Worm (Caenorhabditis elegans) whole organism, early embryonic: Measurements from ENCODE around the gene clc-1.

ENCODE experiments used
- B0310.2 ChIP-seq: sonication (generic microtip); optimal IDR thresholded peaks from 2 replicates; lab custom pipeline; 2016; ENCODE audit warnings: mild to moderate bottlenecking, missing genetic modification characterization, missing compliant biosample characterization
- F13C5.2 ChIP-seq: sonication (generic microtip); optimal IDR thresholded peaks from 2 replicates; lab custom pipeline; 2017; ENCODE audit warnings: mild to moderate bottlenecking, missing genetic modification characterization, inconsistent platforms, missing compliant biosample characterization
- ama-1 ChIP-seq: fragments of 150-350 bp; optimal IDR thresholded peaks from 2 replicates; lab custom pipeline; 2014
- ets-7 ChIP-seq: sonication (generic microtip); optimal IDR thresholded peaks from 2 replicates; lab custom pipeline; 2016; ENCODE audit warnings: missing genotype, missing genetic modification characterization, missing compliant biosample characterization
- hmg-4 ChIP-seq: fragments of 200-800 bp; sonication (Bioruptor generic); optimal IDR thresholded peaks from 2 replicates; lab custom pipeline; 2018; ENCODE audit warnings: mild to moderate bottlenecking, missing genetic modification characterization, missing compliant biosample characterization
- pes-1 ChIP-seq: fragments of 200-800 bp; sonication (Bioruptor generic); IDR thresholded peaks from 2 replicates; pipeline ENCODE4 v1.3.6; 2022; ENCODE audit warnings: missing genetic modification reagents, missing genetic modification characterization, missing compliant biosample characterization
- scrt-1 ChIP-seq: fragments of 200-800 bp; sonication (Bioruptor generic); IDR thresholded peaks from 2 replicates; pipeline ENCODE4 v1.3.6; 2022; ENCODE audit warnings: missing genetic modification characterization, missing compliant biosample characterization
- sea-1 ChIP-seq: fragments of 200-800 bp; sonication (Bioruptor generic); conservative IDR thresholded peaks from 2 replicates; pipeline ENCODE4 v1.3.6; 2022; ENCODE audit warnings: missing genetic modification characterization, missing compliant biosample characterization

- TF ChIP-seq ama-1 (lab: Kevin White, UChicago) = no peak
- no peak for TF ChIP-seq scrt-1 (GFP tag; lab: Robert Waterston, UW)
- no peak for TF ChIP-seq pes-1 (GFP tag; lab: Robert Waterston, UW)
- no peak for TF ChIP-seq B0310.2 (tag; lab: Kevin White, UChicago)
- TF ChIP-seq F13C5.2 (tag; lab: Kevin White, UChicago) = no peak
- no peak for TF ChIP-seq hmg-4
- TF ChIP-seq ets-7 = no peak
- no peak for TF ChIP-seq sea-1 (GFP tag; lab: Robert Waterston, UW)
These were observed 37.9 kb downstream of the clc-1 start, which contains the start of gene W04G3.7 for ce11 chrX:11085162-11085561.
